Fruit fly (Drosophila melanogaster) ovary, adult (tissue): ENCODE measurements around the gene CG11241.

Experiments used
- CG17801 ChIP-seq: fragments of 200-800 bp; optimal IDR thresholded peaks from 2 replicates; lab custom pipeline; 2019; ENCODE audit warnings: missing biosample characterization, mild to moderate bottlenecking, missing genetic modification characterization, moderate library complexity; ENCODE audit not compliant: partially characterized antibody

The CG11241 gene

DNA sequence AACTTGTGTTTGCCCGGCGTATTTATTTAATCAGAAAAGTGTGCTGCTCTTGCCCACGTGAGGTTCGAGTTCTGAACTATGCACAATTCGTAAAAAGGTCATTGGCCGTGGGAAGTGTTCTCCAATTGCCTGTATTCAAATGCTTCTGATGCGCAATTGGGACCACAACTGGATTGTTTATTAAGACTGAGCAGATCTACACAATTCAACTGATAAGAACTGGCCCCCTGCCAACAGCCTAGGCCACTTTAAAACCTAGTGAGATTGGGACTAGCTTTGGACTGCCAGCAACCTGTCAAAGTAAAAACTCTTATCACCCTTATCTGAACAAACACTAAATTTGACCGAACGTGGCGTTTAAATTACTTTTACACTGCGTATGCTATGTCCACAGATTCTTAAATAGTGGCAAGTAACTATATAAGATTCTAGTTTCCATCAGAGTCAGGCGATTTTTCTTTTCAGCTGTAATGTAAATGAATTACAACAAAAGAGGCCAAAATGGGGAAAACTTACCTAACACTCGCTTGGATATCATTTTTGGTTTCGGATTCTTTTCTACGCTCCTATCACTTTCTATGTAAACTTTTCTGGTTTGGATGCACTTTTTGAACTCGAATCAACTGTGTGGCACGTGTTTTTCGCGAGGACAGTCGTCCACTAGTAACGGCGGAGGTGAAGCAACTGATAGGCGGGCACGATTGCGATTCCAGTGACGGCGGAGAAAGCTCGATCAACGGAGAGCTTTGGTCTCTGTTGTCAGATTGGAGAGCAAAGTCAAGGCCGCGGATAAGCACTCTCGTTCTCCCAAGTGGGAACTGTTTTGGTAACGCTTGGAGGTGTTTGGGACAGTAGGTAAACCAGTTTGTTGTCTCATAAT, at the start of gene CG11241:
TSS of gene CG11241 (minus strand) at position 689 of the 880 bp plus-strand sequence.
- TF ChIP-seq CG17801 (GFP tag; lab: Kevin White, UChicago), result peak; percentile 37

DNA sequence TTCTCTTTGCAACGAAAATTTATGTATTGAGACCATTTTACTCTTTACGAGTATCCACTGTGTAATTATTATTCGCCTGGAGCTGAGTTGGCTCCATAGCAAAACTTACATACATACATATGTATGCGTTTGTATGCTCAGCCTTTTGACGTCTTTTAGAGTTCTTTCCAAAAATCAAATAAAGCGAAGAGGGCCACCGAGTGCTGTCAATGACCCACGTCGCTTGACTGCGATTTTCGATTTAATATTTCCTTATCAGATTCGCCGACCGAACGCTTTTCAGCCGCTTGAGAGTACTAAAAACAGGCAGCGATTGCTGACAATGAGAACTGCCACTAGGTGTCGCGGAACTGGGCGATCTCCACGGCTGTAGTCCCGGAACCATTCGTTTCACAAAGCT, 36.3 kb upstream of the CG11241 start:
- no peak for TF ChIP-seq CG17801 (GFP tag; lab: Kevin White, UChicago)

DNA sequence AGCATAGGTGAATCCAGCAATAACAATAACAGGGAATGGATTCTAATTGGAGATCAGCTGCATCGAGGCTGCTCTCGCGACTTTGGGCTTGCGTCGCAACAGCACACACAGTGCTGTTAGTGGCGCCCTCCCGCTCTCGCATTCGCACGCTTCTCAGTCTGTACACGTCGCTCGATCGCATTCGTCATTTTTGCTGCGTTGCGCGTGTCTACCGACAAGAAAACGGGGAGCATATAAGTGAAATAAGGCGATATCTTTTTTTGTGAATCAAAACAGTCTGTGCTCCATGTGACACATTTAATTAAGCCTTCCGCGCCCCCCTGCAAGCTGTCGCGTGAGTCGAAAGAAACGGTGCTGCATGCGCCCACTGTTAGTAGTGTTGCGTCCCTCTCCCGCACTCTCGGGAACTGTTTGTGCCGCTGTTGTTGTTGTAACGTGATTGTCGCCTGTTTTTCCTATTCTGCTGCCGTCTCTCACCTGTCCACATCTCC, 35.2 kb upstream of the CG11241 start:
- peak; percentile 12 for TF ChIP-seq CG17801 (GFP tag; lab: Kevin White, UChicago)

DNA sequence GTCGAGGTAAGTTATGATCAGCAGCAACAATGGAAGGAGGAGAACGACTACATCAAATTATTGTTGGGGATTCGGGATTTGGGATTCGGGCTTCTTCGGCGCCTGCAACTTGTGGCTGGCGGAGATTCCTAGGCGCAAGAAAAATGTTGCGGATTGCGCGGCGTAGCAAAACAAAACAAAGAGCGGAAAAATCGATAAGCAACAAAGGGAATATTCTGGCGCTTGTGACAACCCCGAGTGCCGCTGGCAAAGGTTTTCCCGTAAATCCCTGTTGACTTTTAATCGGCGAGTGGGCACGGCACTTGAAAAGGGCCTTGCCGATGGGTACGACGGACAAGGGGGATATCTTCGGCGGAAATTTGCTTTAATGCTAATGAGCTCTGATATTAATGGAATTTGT, 11.8 kb upstream of the CG11241 start:
- TF ChIP-seq CG17801 (GFP tag; lab: Kevin White, UChicago), result no peak

DNA sequence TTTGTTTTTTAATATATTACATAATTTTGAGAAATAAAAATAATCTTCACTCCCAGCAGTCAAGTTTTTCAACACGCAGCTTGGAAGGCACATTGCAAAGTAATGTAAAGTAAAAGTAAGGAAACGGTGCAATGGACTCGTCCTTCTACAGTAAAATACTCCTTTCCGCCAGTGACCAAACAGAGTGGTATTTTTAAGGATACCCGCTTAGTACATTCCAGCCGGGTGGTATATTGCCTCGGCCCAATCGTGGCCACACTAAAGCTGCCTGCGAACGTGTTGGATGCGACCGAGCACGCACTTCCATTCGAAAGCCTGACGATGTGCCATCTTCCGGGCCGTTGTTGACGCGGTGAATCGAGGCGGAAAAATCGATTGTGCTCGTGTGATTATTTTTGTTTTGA, 10.9 kb upstream of the CG11241 start, which contains the start of gene SPoCk:
TSS of gene SPoCk (plus strand) at position 298 of the 404 bp plus-strand sequence.
- TF ChIP-seq CG17801 (GFP tag; lab: Kevin White, UChicago), result no peak

DNA sequence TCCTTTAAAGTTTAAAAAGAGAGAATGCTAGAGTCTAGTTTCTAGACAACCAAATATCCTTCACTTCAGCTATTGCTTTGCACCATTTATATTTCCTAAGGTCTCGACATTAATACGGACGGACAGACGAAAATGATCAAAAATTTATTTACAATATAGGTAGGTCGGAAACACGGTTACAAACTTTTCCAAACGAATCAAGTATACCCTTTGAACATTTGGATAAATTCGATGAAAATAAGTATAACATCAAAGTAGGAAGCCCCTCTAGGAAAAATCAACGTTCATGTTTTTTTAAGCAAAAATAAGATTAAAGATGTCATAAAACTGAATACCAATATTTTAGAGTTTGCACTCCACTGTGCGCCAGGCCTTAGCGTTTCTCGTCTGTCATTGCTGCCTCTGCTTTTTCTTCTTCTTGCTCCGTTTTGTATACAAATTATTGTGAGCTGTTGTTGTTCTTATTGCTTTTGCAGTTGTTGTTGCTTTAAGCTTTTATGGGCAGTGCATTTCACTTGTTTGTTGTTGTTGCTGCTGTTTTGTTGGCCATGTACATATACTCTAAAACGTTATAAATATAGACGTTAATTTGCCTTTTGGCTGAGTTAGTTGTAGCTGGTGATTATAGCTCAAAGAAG, 4.8 kb upstream of the CG11241 start:
- no peak for TF ChIP-seq CG17801 (GFP tag; lab: Kevin White, UChicago)

DNA sequence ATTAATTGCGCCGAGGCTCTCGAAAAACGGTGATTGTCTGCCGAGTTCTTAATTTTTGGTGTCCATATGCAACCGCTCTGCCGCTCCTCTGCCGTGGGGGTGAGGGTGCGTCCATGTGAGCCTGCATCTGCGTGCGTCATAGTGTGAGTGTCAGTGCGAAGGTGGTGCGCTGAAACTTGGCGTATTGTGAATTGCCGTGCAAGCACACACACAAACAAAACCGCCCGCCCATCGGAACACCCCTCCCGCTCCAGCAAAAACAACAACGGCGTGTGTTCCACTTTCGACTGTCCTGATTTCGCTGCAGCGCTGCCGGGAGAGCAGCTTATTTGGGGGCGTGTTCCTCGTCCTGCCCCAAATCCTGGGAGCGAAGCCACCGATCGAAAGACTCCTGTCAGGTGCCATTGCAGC, 3.9 kb upstream of the CG11241 start:
- no peak for TF ChIP-seq CG17801 (GFP tag; lab: Kevin White, UChicago)

DNA sequence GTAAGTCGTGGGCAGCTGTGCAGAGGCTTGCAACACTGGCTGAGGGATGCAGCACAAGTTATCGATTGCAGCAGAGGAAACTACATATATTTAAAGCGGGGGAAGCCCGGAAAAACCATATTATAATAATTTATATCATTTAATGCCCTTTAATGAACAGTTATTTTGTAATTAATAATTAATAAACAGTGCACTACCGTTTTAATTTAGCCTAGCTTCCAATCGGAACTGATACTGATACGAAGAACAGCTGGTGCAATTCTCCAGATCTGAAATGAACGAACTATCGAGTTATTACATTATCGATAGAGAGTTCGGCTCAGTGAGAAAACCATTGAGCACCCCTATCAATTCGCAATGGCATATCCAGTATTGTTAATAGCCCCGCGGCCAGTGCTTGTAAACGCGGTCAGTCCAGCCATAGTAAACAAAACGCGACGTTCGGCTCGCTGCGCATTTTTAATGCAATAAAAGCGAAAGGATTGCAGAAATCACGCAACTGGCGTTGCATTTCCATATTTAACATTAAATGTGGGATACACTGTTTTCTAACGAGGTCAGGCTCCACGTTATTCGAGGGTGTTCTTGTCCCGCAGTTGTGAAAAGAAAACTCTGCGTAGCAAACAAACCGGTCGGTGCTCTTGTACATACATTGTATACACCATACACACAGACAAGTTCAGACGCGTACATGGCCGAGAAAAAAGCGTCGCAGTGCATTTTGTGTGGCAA, 3.3 kb upstream of the CG11241 start, which contains the start of gene CG7369:
TSS of gene CG7369 (plus strand) at position 405 of the 732 bp plus-strand sequence.
- TF ChIP-seq CG17801 (GFP tag; lab: Kevin White, UChicago), result peak; percentile 81

DNA sequence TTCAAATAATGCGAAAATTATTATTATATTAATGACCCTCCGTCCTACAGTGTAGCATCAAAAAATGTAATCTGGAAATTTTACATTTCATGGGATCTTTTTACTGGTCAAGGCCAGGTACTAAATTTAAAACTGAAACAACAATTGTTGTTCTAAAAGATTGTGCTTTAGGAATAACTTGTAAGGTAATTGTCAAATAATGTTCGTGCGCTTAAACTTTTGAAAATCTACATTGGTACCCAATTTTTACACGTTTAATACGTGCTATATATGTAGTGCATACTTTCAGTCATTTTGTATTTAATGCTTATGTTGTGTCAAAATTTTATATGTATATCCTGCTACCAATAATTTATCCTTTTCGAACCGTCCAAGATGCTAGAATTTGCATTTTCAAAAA, 4.6 kb downstream of the CG11241 start:
- TF ChIP-seq CG17801 (GFP tag; lab: Kevin White, UChicago), result no peak

DNA sequence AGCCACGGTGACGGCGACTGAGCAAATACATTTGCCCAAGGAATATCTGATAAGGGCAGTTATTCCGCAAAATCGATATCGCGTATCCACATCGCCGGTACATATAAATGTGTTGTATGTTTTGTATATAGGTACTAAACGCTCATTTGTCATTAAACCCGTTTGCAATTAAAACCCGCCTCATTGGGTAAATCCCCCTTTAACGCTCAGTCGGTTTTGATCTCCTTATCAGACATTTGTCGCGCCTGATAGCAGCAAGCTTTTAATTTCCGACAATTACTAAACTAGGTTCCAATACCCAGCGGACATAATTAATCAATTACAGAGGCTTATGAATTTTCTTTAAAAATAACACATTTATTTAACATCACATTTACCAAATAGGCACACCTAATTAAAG, 6.8 kb downstream of the CG11241 start:
- TF ChIP-seq CG17801 (GFP tag; lab: Kevin White, UChicago), result no peak

DNA sequence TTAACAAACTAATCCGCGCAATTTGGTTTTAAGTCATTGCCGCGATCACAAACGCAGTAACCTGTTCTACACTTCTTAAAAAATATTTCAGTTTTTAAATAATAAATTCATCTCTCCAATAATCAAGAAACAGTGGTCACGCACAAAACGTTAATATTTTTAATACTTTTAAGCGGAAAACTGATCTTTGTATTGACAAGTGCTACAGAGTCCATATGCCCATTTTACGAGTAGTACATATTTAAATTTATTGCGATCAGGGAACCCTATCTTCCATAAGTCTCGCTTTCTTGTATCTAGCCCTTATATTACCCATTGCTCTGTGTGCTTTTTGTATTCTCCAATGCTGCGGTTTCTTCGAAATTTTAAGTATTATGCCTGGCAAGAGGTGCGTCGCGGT, 8.8 kb downstream of the CG11241 start, which contains the start of gene CG32454:
TSS of gene CG32454 (plus strand) at position 301 of the 400 bp plus-strand sequence.
- no peak for TF ChIP-seq CG17801 (GFP tag; lab: Kevin White, UChicago)

DNA sequence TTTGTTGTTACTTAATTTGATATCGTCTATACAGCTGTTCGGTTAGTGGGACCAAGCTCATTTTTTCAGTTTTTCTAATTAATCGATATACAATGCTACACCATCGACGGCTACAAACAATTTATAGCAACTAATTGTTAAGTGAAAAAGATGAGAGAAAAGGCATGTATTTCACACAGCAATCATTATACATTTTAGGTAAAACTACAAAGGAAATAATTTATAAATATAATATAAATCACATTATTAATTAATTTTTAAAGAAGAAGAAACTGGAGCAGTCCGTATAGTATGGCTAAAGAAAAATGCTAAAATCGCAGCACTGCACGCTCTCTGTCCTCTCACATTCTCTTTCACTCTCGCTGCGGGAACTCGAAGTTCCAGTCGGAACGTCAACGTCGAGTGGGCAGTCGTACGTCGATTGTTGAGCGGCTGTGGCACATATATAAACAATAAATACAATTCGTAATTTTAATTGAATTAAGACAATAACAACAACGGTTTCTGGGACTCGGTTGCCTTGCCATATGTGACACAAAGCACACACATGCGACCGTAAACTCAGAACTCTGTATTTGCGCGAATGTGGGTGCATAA, 10.4 kb downstream of the CG11241 start, which contains the start of the genes CG14450 and CG11367:
TSS of gene CG14450 (minus strand) at position 51 of the 597 bp plus-strand sequence.
TSS of gene CG11367 (plus strand) at position 373 of the 597 bp plus-strand sequence.
- peak; percentile 44 for TF ChIP-seq CG17801 (GFP tag; lab: Kevin White, UChicago)

DNA sequence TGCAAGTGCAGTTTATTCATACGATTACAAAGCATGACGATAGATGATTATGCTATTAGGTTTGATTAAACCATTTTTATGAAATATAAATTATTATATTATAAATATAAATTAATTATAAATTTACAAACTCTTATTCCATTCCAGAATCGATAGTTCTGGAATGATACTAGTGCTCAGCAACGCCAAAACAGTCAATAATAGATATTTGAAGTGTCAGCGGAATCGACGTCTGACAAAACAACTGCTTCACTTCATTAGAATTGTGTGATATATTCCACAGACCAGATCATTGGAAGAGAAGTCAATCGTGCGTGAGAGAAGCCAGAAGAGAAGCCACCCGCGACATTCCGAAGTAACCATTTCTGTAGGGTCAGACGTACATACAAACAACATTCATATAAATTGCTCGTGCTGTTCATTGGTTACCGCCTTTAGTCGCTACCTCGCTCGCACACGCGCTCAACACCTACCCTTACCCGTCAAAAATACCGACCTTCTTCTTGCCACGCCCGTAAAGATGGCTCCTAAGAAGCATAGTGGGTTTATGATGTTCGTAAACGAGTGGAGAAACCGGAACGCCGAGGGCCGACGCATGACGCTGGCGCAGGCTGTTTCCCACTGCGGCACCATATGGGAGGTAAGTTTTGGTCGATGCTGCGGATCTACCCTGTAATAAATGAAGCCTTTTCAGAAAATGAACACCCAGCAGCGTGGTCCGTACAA, 14.0 kb downstream of the CG11241 start:
- no peak for TF ChIP-seq CG17801 (GFP tag; lab: Kevin White, UChicago)
